Fruit fly (Drosophila melanogaster) whole organism, pupa: Measurements from ENCODE around the gene CG11983.
A peak's percentile ranks its signal among the peaks of the same experiment; 100 is the strongest.

Source experiments
- CG10348 ChIP-seq: fragments of 200-800 bp; sonication (Bioruptor generic); IDR thresholded peaks from 2 replicates; pipeline ENCODE4 v1.3.6; 2022; ENCODE audit warnings: missing biosample characterization, missing genetic modification characterization
- CG12605 ChIP-seq: fragments of 200-800 bp; sonication (Bioruptor generic); IDR thresholded peaks from 2 replicates; pipeline ENCODE4 v1.3.6; 2022; ENCODE audit warnings: missing biosample characterization, missing genetic modification characterization
- CG13204 ChIP-seq: fragments of 200-800 bp; sonication (Bioruptor generic); optimal IDR thresholded peaks from 2 replicates; lab custom pipeline; 2018; ENCODE audit warnings: missing biosample characterization, mild to moderate bottlenecking, missing genetic modification characterization, moderate library complexity
- CG14655 ChIP-seq: fragments of 200-800 bp; sonication (Bioruptor generic); optimal IDR thresholded peaks from 3 replicates; lab custom pipeline; 2017; ENCODE audit warnings: mild to moderate bottlenecking, missing biosample characterization, missing genetic modification reagents, missing genetic modification characterization
- CG15710 ChIP-seq: fragments of 200-800 bp; sonication (Bioruptor generic); optimal IDR thresholded peaks from 2 replicates; lab custom pipeline; 2018; ENCODE audit warnings: missing biosample characterization, mild to moderate bottlenecking, missing genetic modification characterization, moderate library complexity
- CG17806 ChIP-seq: fragments of 200-800 bp; sonication (Bioruptor generic); optimal IDR thresholded peaks from 2 replicates; lab custom pipeline; 2018; ENCODE audit warnings: missing biosample characterization, mild to moderate bottlenecking, missing genetic modification characterization, moderate library complexity
- CG32121 ChIP-seq: fragments of 200-800 bp; sonication (Bioruptor generic); IDR thresholded peaks from 2 replicates; pipeline ENCODE4 v1.3.6; 2022; ENCODE audit warnings: missing biosample characterization, missing genetic modification characterization
- CG34367 ChIP-seq: fragments of 200-800 bp; sonication (Bioruptor generic); optimal IDR thresholded peaks from 2 replicates; lab custom pipeline; 2018; ENCODE audit warnings: missing biosample characterization, mild to moderate bottlenecking, missing genetic modification characterization
- CG4496 ChIP-seq: fragments of 200-800 bp; sonication (Bioruptor generic); IDR thresholded peaks from 3 replicates; pipeline ENCODE4 v1.3.6; 2022; ENCODE audit warnings: missing biosample characterization, missing genetic modification characterization
- CG8159 ChIP-seq: fragments of 200-800 bp; sonication (Bioruptor generic); optimal IDR thresholded peaks from 3 replicates; lab custom pipeline; 2018; ENCODE audit warnings: missing biosample characterization, mild to moderate bottlenecking, missing genetic modification characterization, moderate library complexity
- CG8301 ChIP-seq: fragments of 200-800 bp; sonication (Bioruptor generic); optimal IDR thresholded peaks from 2 replicates; lab custom pipeline; 2018; ENCODE audit warnings: missing biosample characterization, mild to moderate bottlenecking, missing genetic modification characterization
- CG9948 ChIP-seq: fragments of 200-800 bp; sonication (Bioruptor generic); optimal IDR thresholded peaks from 2 replicates; lab custom pipeline; 2018; ENCODE audit warnings: missing biosample characterization, mild to moderate bottlenecking, missing genetic modification characterization, moderate library complexity
- D1 ChIP-seq: fragments of 200-800 bp; sonication (Bioruptor generic); optimal IDR thresholded peaks from 2 replicates; lab custom pipeline; 2018; ENCODE audit warnings: missing biosample characterization, mild to moderate bottlenecking, missing genetic modification characterization, moderate library complexity
- EcR ChIP-seq: fragments of 200-800 bp; sonication (Bioruptor generic); optimal IDR thresholded peaks from 3 replicates; lab custom pipeline; 2019; ENCODE audit warnings: missing biosample characterization, missing genetic modification characterization, mild to moderate bottlenecking, moderate library complexity, missing genetic modification reagents
- Ets98B ChIP-seq: fragments of 200-800 bp; sonication (Bioruptor generic); IDR thresholded peaks from 2 replicates; pipeline ENCODE4 v1.3.6; 2022; ENCODE audit warnings: missing biosample characterization, missing genetic modification characterization
- Pif1A ChIP-seq: fragments of 200-800 bp; sonication (Bioruptor generic); optimal IDR thresholded peaks from 3 replicates; lab custom pipeline; 2016; ENCODE audit warnings: missing biosample characterization, missing genetic modification characterization
- Pif1B ChIP-seq: fragments of 200-800 bp; sonication (Bioruptor generic); optimal IDR thresholded peaks from 3 replicates; lab custom pipeline; 2016; ENCODE audit warnings: missing biosample characterization, missing genetic modification characterization
- Snoo ChIP-seq: fragments of 200-800 bp; sonication (Bioruptor generic); optimal IDR thresholded peaks from 3 replicates; lab custom pipeline; 2017; ENCODE audit warnings: missing biosample characterization, mild to moderate bottlenecking, missing genetic modification characterization, inconsistent platforms
- fd96Ca ChIP-seq: fragments of 200-800 bp; sonication (Bioruptor generic); IDR thresholded peaks from 3 replicates; pipeline ENCODE4 v1.3.6; 2022; ENCODE audit warnings: missing biosample characterization, missing genetic modification characterization
- gl ChIP-seq: fragments of 200-800 bp; sonication (Bioruptor generic); optimal IDR thresholded peaks from 2 replicates; lab custom pipeline; 2018; ENCODE audit warnings: missing biosample characterization, mild to moderate bottlenecking, missing genetic modification characterization
- rn ChIP-seq: fragments of 200-800 bp; sonication (Bioruptor generic); IDR thresholded peaks from 2 replicates; pipeline ENCODE4 v1.3.6; 2022; ENCODE audit warnings: missing biosample characterization, missing genetic modification characterization

CG11983 gene

dm6 chr3R:9008202-9008601, at the start of gene CG11983:
TSS of gene CG11983 (plus strand) at chr3R:9008321.
- TF ChIP-seq rn (GFP tag; lab: Robert Waterston, UW) (no peak), CG8159 (tag; lab: Kevin White, UChicago) (no peak), CG15710 (tag; lab: Kevin White, UChicago) (peak; percentile 26), gl (tag; lab: Kevin White, UChicago) (peak; percentile 1), EcR (GFP tag; lab: Kevin White, UChicago) (peak; percentile 9)

DNA sequence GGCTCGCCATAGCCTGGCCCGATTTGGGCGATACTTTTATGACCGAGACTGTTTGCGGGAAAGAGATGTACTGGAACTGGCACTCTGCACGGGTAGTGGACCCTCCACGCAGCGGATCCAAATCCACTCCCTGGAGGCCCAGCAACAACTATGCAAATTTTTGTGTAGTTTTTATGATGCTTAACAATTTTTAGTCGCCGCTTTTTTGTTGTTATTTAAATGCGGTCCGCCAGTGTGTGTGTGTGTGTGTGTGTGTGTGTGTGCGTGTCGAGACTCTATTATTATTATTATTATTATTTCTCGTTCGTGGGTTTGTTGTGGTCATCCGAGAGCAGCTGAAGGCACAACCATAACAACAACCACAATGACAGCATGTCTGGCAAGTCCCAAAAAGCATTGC, 49.0 kb upstream of the CG11983 start:
- TF ChIP-seq Pif1A (GFP tag; lab: Kevin White, UChicago) (no peak), Ets98B (GFP tag; lab: Robert Waterston, UW) (no peak)

- TF ChIP-seq D1 (tag; lab: Kevin White, UChicago): no peak
- peak; percentile 43 for TF ChIP-seq CG14655 (GFP tag; lab: Kevin White, UChicago)
- TF ChIP-seq EcR (GFP tag; lab: Kevin White, UChicago): no peak
- no peak for TF ChIP-seq Pif1B
- no peak for TF ChIP-seq Pif1A (GFP tag; lab: Kevin White, UChicago)
- no peak for TF ChIP-seq CG13204 (GFP tag; lab: Kevin White, UChicago)
- TF ChIP-seq Snoo: no peak
- peak; percentile 53 for TF ChIP-seq CG8301 (tag; lab: Kevin White, UChicago)
- TF ChIP-seq CG8159 (tag; lab: Kevin White, UChicago): no peak
- TF ChIP-seq CG32121 (GFP tag; lab: Robert Waterston, UW): peak; percentile 53; the same call in 1 of the 2 replicates
- no peak for TF ChIP-seq gl (tag; lab: Kevin White, UChicago)
- TF ChIP-seq CG4496 (GFP tag; lab: Robert Waterston, UW): no peak
- TF ChIP-seq CG34367 (tag; lab: Kevin White, UChicago): no peak
- no peak for TF ChIP-seq CG12605 (GFP tag; lab: Robert Waterston, UW)
- no peak for TF ChIP-seq rn (GFP tag; lab: Robert Waterston, UW)
- no peak for TF ChIP-seq CG9948 (tag; lab: Kevin White, UChicago)
- TF ChIP-seq fd96Ca (GFP tag; lab: Robert Waterston, UW): no peak
- no peak for TF ChIP-seq CG15710 (tag; lab: Kevin White, UChicago)
- TF ChIP-seq CG17806 (tag; lab: Kevin White, UChicago): no peak
Measured at dm6 chr3R:8960329-8960728, 47.8 kb upstream of the CG11983 start.

DNA sequence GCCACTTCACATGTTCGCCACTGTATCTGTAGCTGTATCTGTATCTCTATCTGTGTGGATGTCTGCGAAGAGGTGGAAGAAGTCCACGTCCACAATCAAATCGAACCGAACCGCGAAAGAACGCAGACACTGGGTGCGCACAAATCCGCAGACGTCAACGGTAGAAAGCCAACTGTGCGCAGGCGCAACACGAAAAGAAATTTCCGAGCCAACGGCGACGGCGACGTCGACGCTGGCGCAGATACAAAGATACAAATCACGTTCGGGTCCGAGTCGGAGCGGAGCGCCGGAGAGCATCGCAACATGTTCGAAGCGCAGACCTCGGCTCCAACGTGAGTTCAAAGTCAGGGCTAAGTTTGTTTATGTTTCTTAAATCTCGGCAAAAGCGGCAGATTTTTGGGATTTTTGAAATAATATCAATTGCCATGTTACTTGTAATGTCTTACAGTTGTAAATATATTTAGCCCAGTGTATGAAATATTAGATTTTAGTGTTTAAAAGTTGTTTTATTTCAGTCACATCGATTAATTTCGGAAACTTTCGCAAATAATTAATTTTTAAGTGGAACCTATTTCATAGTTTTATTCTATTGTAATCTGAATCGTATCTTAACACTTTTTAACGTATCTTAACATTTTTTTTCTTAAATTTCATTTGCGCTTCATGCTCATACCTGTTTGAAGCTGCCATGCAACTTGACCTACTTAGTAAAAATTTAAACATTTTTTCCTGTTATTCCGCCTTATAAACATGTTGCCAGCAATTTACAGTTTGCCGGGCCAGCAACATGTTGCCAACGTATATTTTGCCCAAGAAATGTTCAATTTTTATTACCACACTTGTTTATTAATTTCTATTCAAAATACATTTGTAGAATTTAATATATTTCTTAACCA, 45.0 kb upstream of the CG11983 start, which contains the start of gene ich:
TSS of gene ich (minus strand) at position 178 of the 896 bp plus-strand sequence.
- TF ChIP-seq CG13204 (GFP tag; lab: Kevin White, UChicago) (no peak), Snoo (no peak), CG8159 (tag; lab: Kevin White, UChicago) (no peak), CG12605 (GFP tag; lab: Robert Waterston, UW) (no peak), D1 (tag; lab: Kevin White, UChicago) (no peak), fd96Ca (GFP tag; lab: Robert Waterston, UW) (0 out of 3 replicates have a peak, but pooled peaks have one; percentile 31), CG14655 (GFP tag; lab: Kevin White, UChicago) (no peak), Ets98B (GFP tag; lab: Robert Waterston, UW) (no peak; the same call in 1 of the 2 replicates), Pif1A (GFP tag; lab: Kevin White, UChicago) (no peak), CG17806 (tag; lab: Kevin White, UChicago) (no peak), EcR (GFP tag; lab: Kevin White, UChicago) (peak; percentile 4), rn (GFP tag; lab: Robert Waterston, UW) (no peak), CG9948 (tag; lab: Kevin White, UChicago) (no peak), CG34367 (tag; lab: Kevin White, UChicago) (no peak), CG15710 (tag; lab: Kevin White, UChicago) (no peak)

DNA sequence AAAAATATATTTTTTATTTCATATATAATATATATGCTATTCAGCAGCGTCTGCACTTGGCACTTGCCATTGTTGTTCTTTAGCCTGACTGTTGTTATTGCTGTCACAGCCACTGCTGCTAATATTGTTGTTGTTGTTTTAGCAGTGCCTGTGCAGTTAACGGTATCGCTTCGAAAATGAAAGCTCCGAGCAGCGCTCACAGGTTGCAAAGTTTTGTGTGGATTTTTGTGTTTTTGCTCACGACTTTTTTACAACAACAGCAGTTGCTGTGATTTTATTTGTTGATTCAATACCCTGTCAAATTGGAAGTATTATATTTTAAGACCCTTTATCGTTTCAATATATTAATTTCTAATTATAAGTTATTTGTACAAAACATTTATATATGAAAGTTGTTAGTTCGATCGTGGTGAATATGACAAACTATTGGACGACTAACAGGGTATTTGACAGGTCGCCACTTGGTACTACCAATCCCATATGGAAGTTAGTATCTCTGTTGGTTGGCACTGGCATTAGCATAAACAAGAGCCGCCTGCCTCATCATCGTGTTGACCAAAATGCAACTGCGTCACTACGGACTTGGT, 44.3 kb upstream of the CG11983 start:
- TF ChIP-seq CG15710 (tag; lab: Kevin White, UChicago) (no peak), gl (tag; lab: Kevin White, UChicago) (no peak), CG10348 (no peak), Pif1B (peak; percentile 10), CG34367 (tag; lab: Kevin White, UChicago) (no peak), CG4496 (GFP tag; lab: Robert Waterston, UW) (no peak), CG32121 (GFP tag; lab: Robert Waterston, UW) (peak; percentile 25; the same call in 1 of the 2 replicates), CG9948 (tag; lab: Kevin White, UChicago) (no peak), CG8301 (tag; lab: Kevin White, UChicago) (no peak), fd96Ca (GFP tag; lab: Robert Waterston, UW) (peak; percentile 36; the same call in 1 of the 3 replicates), Pif1A (GFP tag; lab: Kevin White, UChicago) (no peak), Snoo (no peak), rn (GFP tag; lab: Robert Waterston, UW) (no peak), CG8159 (tag; lab: Kevin White, UChicago) (no peak), CG17806 (tag; lab: Kevin White, UChicago) (no peak), CG13204 (GFP tag; lab: Kevin White, UChicago) (no peak), Ets98B (GFP tag; lab: Robert Waterston, UW) (peak; percentile 61), CG14655 (GFP tag; lab: Kevin White, UChicago) (no peak), EcR (GFP tag; lab: Kevin White, UChicago) (no peak), CG12605 (GFP tag; lab: Robert Waterston, UW) (no peak), D1 (tag; lab: Kevin White, UChicago) (no peak)
